Worm (Caenorhabditis elegans) whole organism, young adult: Measurements from ENCODE around the gene nsph-4.1.
"Not testable (repeated sequence)": the region's sequence is repeated elsewhere in the genome, so short reads cannot be mapped to it uniquely, and the experiment has no call there.

Experiments
- B0261.1 ChIP-seq: sonication (generic microtip); optimal IDR thresholded peaks from 2 replicates; lab custom pipeline; 2016; ENCODE audit warnings: mild to moderate bottlenecking, missing genetic modification characterization, moderate library complexity, missing compliant biosample characterization
- C17E4.6 ChIP-seq: fragments of 200-800 bp; sonication (Bioruptor generic); IDR thresholded peaks from 2 replicates; pipeline ENCODE4 v1.3.6; 2022; ENCODE audit warnings: missing genetic modification reagents, missing genetic modification characterization, missing compliant biosample characterization
- D2030.7 ChIP-seq: fragments of 200-800 bp; sonication (Bioruptor generic); IDR thresholded peaks from 2 replicates; pipeline ENCODE4 v1.3.6; 2022; ENCODE audit warnings: missing genetic modification reagents, missing genetic modification characterization, missing compliant biosample characterization
- F23B12.7 ChIP-seq: sonication (generic microtip); optimal IDR thresholded peaks from 2 replicates; lab custom pipeline; 2017; ENCODE audit warnings: missing genetic modification characterization, mild to moderate bottlenecking, missing compliant biosample characterization, antibody characterized with exemption, moderate library complexity; ENCODE audit not compliant: insufficient read depth
- F33H1.4 ChIP-seq: fragments of 200-800 bp; sonication (Bioruptor generic); IDR thresholded peaks from 2 replicates; pipeline ENCODE4 v1.3.6; 2022; ENCODE audit warnings: missing genetic modification reagents, missing genetic modification characterization, missing compliant biosample characterization
- F55B11.4 ChIP-seq: sonication (generic microtip); optimal IDR thresholded peaks from 2 replicates; lab custom pipeline; 2016; ENCODE audit warnings: missing compliant biosample characterization, missing genetic modification characterization, borderline replicate concordance; ENCODE audit not compliant: insufficient read depth
- F57A8.1 ChIP-seq: fragments of 200-800 bp; sonication (Bioruptor generic); optimal IDR thresholded peaks from 2 replicates; lab custom pipeline; 2018; ENCODE audit warnings: mild to moderate bottlenecking, missing genetic modification characterization, moderate library complexity, missing compliant biosample characterization
- K12H6.12 ChIP-seq: fragments of 200-800 bp; sonication (Bioruptor generic); optimal IDR thresholded peaks from 2 replicates; lab custom pipeline; 2018; ENCODE audit warnings: mild to moderate bottlenecking, missing genetic modification characterization, missing compliant biosample characterization
- T26A5.8 ChIP-seq: sonication (generic microtip); optimal IDR thresholded peaks from 2 replicates; lab custom pipeline; 2016; ENCODE audit warnings: missing genetic modification characterization, missing compliant biosample characterization
- Y53G8AR.9 ChIP-seq: fragments of 200-800 bp; sonication (Bioruptor generic); conservative IDR thresholded peaks from 2 replicates; pipeline ENCODE4 v1.3.6; 2022; ENCODE audit warnings: missing genetic modification reagents, missing genetic modification characterization, missing compliant biosample characterization
- Y56A3A.18 ChIP-seq: fragments of 200-800 bp; sonication (Bioruptor generic); IDR thresholded peaks from 2 replicates; pipeline ENCODE4 v1.3.6; 2022; ENCODE audit warnings: missing genetic modification reagents, missing genetic modification characterization, missing compliant biosample characterization
- Y67H2A.10 ChIP-seq: fragments of 200-800 bp; sonication (Bioruptor generic); conservative IDR thresholded peaks from 2 replicates; pipeline ENCODE4 v1.3.6; 2022; ENCODE audit warnings: missing genetic modification reagents, missing genetic modification characterization, missing compliant biosample characterization
- ama-1 ChIP-seq, 3 experiments: fragments of 150-350 bp in 1 of 3; sonication (generic microtip) in 2 of 3; optimal IDR thresholded peaks; 2 replicates each; lab custom pipeline; 2014 to 2018; ENCODE audit warnings: missing biosample characterization in 2 of 3, missing genetic modification characterization in 2 of 3, missing genetic modification reagents in 2 of 3
- cebp-1 ChIP-seq, 2 experiments: fragments of 200-800 bp in 1 of 2; sonication (Bioruptor generic) in 1 of 2; sonication (generic microtip) in 1 of 2; IDR thresholded peaks in 1 of 2; optimal IDR thresholded peaks in 1 of 2; 2 replicates each; pipeline versions ENCODE4 v1.3.6 to Lab custom; 2017 to 2022; ENCODE audit warnings: missing compliant biosample characterization in 2 of 2, missing genetic modification characterization in 2 of 2, mild to moderate bottlenecking in 1 of 2, missing genetic modification reagents in 1 of 2, moderate library complexity in 1 of 2
- dpl-1 ChIP-seq: fragments of 150-350 bp; optimal IDR thresholded peaks from 2 replicates; lab custom pipeline; 2014; ENCODE audit warnings: missing biosample characterization, missing genetic modification reagents, missing genetic modification characterization
- ets-4 ChIP-seq: fragments of 200-800 bp; sonication (Bioruptor generic); optimal IDR thresholded peaks from 2 replicates; lab custom pipeline; 2018; ENCODE audit warnings: mild to moderate bottlenecking, missing genetic modification characterization, missing compliant biosample characterization
- hlh-26 ChIP-seq: fragments of 200-800 bp; sonication (Bioruptor generic); conservative IDR thresholded peaks from 2 replicates; pipeline ENCODE4 v1.3.6; 2022; ENCODE audit warnings: missing genetic modification reagents, missing genetic modification characterization, missing compliant biosample characterization
- hmg-20 ChIP-seq: fragments of 200-800 bp; sonication (Bioruptor generic); IDR thresholded peaks from 2 replicates; pipeline ENCODE4 v1.3.6; 2022; ENCODE audit warnings: missing genetic modification reagents, missing genetic modification characterization, missing compliant biosample characterization
- lag-1 ChIP-seq: fragments of 200-800 bp; sonication (Bioruptor generic); IDR thresholded peaks from 2 replicates; pipeline ENCODE4 v1.3.6; 2022; ENCODE audit warnings: missing genetic modification reagents, missing genetic modification characterization, missing compliant biosample characterization
- let-526 ChIP-seq: fragments of 200-800 bp; sonication (Bioruptor generic); IDR thresholded peaks from 2 replicates; pipeline ENCODE4 v1.3.6; 2022; ENCODE audit warnings: missing genetic modification reagents, missing genetic modification characterization, missing compliant biosample characterization
- let-607 ChIP-seq, 2 experiments: fragments of 200-800 bp in 1 of 2; sonication (Bioruptor generic) in 1 of 2; sonication (generic microtip) in 1 of 2; optimal IDR thresholded peaks; 2 replicates each; lab custom pipeline; 2016 to 2018; ENCODE audit warnings: mild to moderate bottlenecking in 2 of 2, missing compliant biosample characterization in 2 of 2, missing genetic modification characterization in 2 of 2, moderate library complexity in 2 of 2, missing genotype in 1 of 2
- lin-26 ChIP-seq: fragments of 200-800 bp; sonication (Bioruptor generic); IDR thresholded peaks from 2 replicates; pipeline ENCODE4 v1.3.6; 2022; ENCODE audit warnings: missing genetic modification reagents, missing genetic modification characterization, missing compliant biosample characterization
- lsy-27 ChIP-seq: sonication (generic microtip); optimal IDR thresholded peaks from 2 replicates; lab custom pipeline; 2017; ENCODE audit warnings: missing genetic modification characterization, mild to moderate bottlenecking, missing compliant biosample characterization, antibody characterized with exemption, missing genotype, borderline replicate concordance; ENCODE audit not compliant: insufficient read depth
- madf-8 ChIP-seq: fragments of 200-800 bp; sonication (Bioruptor generic); conservative IDR thresholded peaks from 2 replicates; pipeline ENCODE4 v1.3.6; 2022; ENCODE audit warnings: missing genetic modification reagents, missing genetic modification characterization, missing compliant biosample characterization
- nfyb-1 ChIP-seq: fragments of 200-800 bp; sonication (Bioruptor generic); IDR thresholded peaks from 2 replicates; pipeline ENCODE4 v1.3.6; 2022; ENCODE audit warnings: missing genetic modification reagents, missing genetic modification characterization, missing compliant biosample characterization
- repo-1 ChIP-seq: sonication (generic microtip); optimal IDR thresholded peaks from 2 replicates; lab custom pipeline; 2017; ENCODE audit warnings: mild to moderate bottlenecking, missing genetic modification characterization, missing compliant biosample characterization
- sdz-38 ChIP-seq: sonication (generic microtip); optimal IDR thresholded peaks from 2 replicates; lab custom pipeline; 2016; ENCODE audit warnings: missing genotype, missing genetic modification characterization, missing compliant biosample characterization
- snpc-1.1 ChIP-seq: sonication (generic microtip); optimal IDR thresholded peaks from 2 replicates; lab custom pipeline; 2017; ENCODE audit warnings: missing genetic modification characterization, mild to moderate bottlenecking, missing compliant biosample characterization, antibody characterized with exemption, moderate library complexity, missing genotype, missing genetic modification reagents; ENCODE audit not compliant: insufficient read depth
- snpc-1.3 ChIP-seq: sonication (generic microtip); optimal IDR thresholded peaks from 2 replicates; lab custom pipeline; 2017; ENCODE audit warnings: missing genetic modification characterization, mild to moderate bottlenecking, missing compliant biosample characterization, antibody characterized with exemption, moderate library complexity, missing genotype, missing genetic modification reagents; ENCODE audit not compliant: insufficient read depth
- sptf-2 ChIP-seq: fragments of 200-800 bp; sonication (Bioruptor generic); optimal IDR thresholded peaks from 2 replicates; lab custom pipeline; 2018; ENCODE audit warnings: mild to moderate bottlenecking, missing genetic modification characterization, missing compliant biosample characterization
- tbp1 ChIP-seq: fragments of 200-800 bp; sonication (Bioruptor generic); optimal IDR thresholded peaks from 2 replicates; lab custom pipeline; 2018; ENCODE audit warnings: mild to moderate bottlenecking, missing genetic modification characterization, missing compliant biosample characterization
- tlf-1 ChIP-seq: fragments of 200-800 bp; sonication (Bioruptor generic); optimal IDR thresholded peaks from 2 replicates; lab custom pipeline; 2018; ENCODE audit warnings: mild to moderate bottlenecking, missing genetic modification characterization, missing compliant biosample characterization

The nsph-4.1 gene

ce11 chrIV:5264700-5265210 lies 38.1 kb downstream of the nsph-4.1 start (continued):
- TF ChIP-seq Y56A3A.18 (GFP tag; lab: Robert Waterston, UW) (peak; percentile 41; the same call in 1 of the 2 replicates), C17E4.6 (GFP tag; lab: Robert Waterston, UW) (peak; percentile 55; the same call in 1 of the 2 replicates), D2030.7 (GFP tag; lab: Robert Waterston, UW) (peak; percentile 95), snpc-1.1 (tag; lab: Kevin White, UChicago) (peak; percentile 88), ama-1 (optimal IDR thresholded peaks at IDR 0.05; lab: Kevin White, UChicago) (peak; percentile 26)
- not testable (repeated sequence) for TF ChIP-seq ama-1 (GFP tag; optimal IDR thresholded peaks at IDR 0.05; lab: Kevin White, UChicago)

ce11 chrIV:5266474-5266873 lies 39.8 kb downstream of the nsph-4.1 start, which contains the start of gene F36H12.5:
Gene F36H12.5 (plus strand): TSS chrIV:5266774.
- TF ChIP-seq hlh-26 (GFP tag; lab: Robert Waterston, UW) = no peak
- no peak for TF ChIP-seq let-607 (tag; optimal IDR thresholded peaks at IDR 0.05; lab: Kevin White, UChicago)
- no peak for TF ChIP-seq snpc-1.3
- no peak for TF ChIP-seq lin-26 (GFP tag; lab: Robert Waterston, UW)
- no peak for TF ChIP-seq tlf-1 (GFP tag; lab: Kevin White, UChicago)
- TF ChIP-seq F57A8.1 (GFP tag; lab: Kevin White, UChicago) = no peak
- no peak for TF ChIP-seq D2030.7 (GFP tag; lab: Robert Waterston, UW)
- no peak for TF ChIP-seq F55B11.4 (tag; lab: Kevin White, UChicago)
- no peak for TF ChIP-seq lsy-27
- no peak for TF ChIP-seq hmg-20 (GFP tag; lab: Robert Waterston, UW)
- TF ChIP-seq T26A5.8 = no peak
- no peak for TF ChIP-seq Y67H2A.10 (GFP tag; lab: Robert Waterston, UW)
- TF ChIP-seq F23B12.7 (tag; lab: Kevin White, UChicago) = no peak
- TF ChIP-seq, all 124 proteins: peak for 0

- TF ChIP-seq lag-1 (GFP tag; lab: Robert Waterston, UW) (no peak), nfyb-1 (GFP tag; lab: Robert Waterston, UW) (no peak)
- TF ChIP-seq, all 124 proteins: peak for 0
Observed at ce11 chrIV:5268803-5269202, 42.2 kb downstream of the nsph-4.1 start, which contains the start of gene F36H12.4. Gene F36H12.4 (plus strand): TSS chrIV:5269103.

ce11 chrIV:5272518-5272917 lies 45.9 kb downstream of the nsph-4.1 start, which contains the start of gene F36H12.3:
Gene F36H12.3 (plus strand): TSS chrIV:5272818.
- TF ChIP-seq K12H6.12 = no peak
- TF ChIP-seq tbp1 (GFP tag; lab: Kevin White, UChicago) = no peak
- TF ChIP-seq madf-8 (GFP tag; lab: Robert Waterston, UW) = no peak
- TF ChIP-seq F55B11.4 (tag; lab: Kevin White, UChicago) = no peak
- TF ChIP-seq F57A8.1 (GFP tag; lab: Kevin White, UChicago) = no peak
- no peak for TF ChIP-seq ets-4 (GFP tag; lab: Kevin White, UChicago)
- no peak for TF ChIP-seq ama-1 (optimal IDR thresholded peaks at IDR 0.05; lab: Kevin White, UChicago)
- no peak for TF ChIP-seq ama-1 (GFP tag; optimal IDR thresholded peaks at IDR 0.05; lab: Kevin White, UChicago)

ce11 chrIV:5273385-5273784 lies 46.7 kb downstream of the nsph-4.1 start:
- no peak for TF ChIP-seq dpl-1 (GFP tag; lab: Kevin White, UChicago)
- TF ChIP-seq T26A5.8 = no peak
- no peak for TF ChIP-seq repo-1 (tag; lab: Kevin White, UChicago)
- no peak for TF ChIP-seq ets-4 (GFP tag; lab: Kevin White, UChicago)
- no peak for TF ChIP-seq K12H6.12
- no peak for TF ChIP-seq F33H1.4
- no peak for TF ChIP-seq Y53G8AR.9 (GFP tag; lab: Robert Waterston, UW)
- no peak for TF ChIP-seq sdz-38 (tag; lab: Kevin White, UChicago)
- TF ChIP-seq sptf-2 (GFP tag; lab: Kevin White, UChicago) = no peak
- TF ChIP-seq hlh-26 (GFP tag; lab: Robert Waterston, UW) = no peak
- TF ChIP-seq B0261.1 (tag; lab: Kevin White, UChicago) = no peak
- no peak for TF ChIP-seq cebp-1 (GFP tag; IDR thresholded peaks at IDR 0.05; lab: Robert Waterston, UW)
- no peak for TF ChIP-seq cebp-1 (tag; optimal IDR thresholded peaks at IDR 0.05; lab: Kevin White, UChicago)
- no peak for TF ChIP-seq let-526 (GFP tag; lab: Robert Waterston, UW)
